Worm (Caenorhabditis elegans): ENCODE data around the gene crp-1.

ce11 chrV:10505553-10505952 lies 27.2 kb downstream of the crp-1 start, which contains the start of gene C35A5.5:
- TF ChIP-seq tbx-2 (tag; optimal IDR thresholded peaks at IDR 0.05) (no peak), ceh-31 (tag; optimal IDR thresholded peaks at IDR 0.05) (no peak), T23F11.4 (GFP tag; optimal IDR thresholded peaks at IDR 0.05) (no peak), pha-2 (tag; optimal IDR thresholded peaks at IDR 0.05) (no peak)

All from whole organism, late embryonic.